Fruit fly (Drosophila melanogaster): Measurements from ENCODE around the gene CG4598.

Gene CG4598

dm6 chr2L:9890576-9890975 is 27.8 kb upstream of the CG4598 start, which contains the start of the genes CG34183 and CG4537 (continued):
- peak; percentile 44 for TF ChIP-seq CG1603 (tag; optimal IDR thresholded peaks at IDR 0.05)
- no peak for TF ChIP-seq otp (GFP tag; IDR thresholded peaks at IDR 0.05)
- TF ChIP-seq chif (GFP tag; optimal IDR thresholded peaks at IDR 0.05), result no peak
- TF ChIP-seq HmgZ (tag; optimal IDR thresholded peaks at IDR 0.05), result peak; percentile 43
- no peak for TF ChIP-seq eyg (GFP tag; optimal IDR thresholded peaks at IDR 0.05)
- TF ChIP-seq CG15073 (GFP tag; optimal IDR thresholded peaks at IDR 0.05), result no peak
- TF ChIP-seq CG5245 (GFP tag; optimal IDR thresholded peaks at IDR 0.05), result no peak
- TF ChIP-seq Myb (GFP tag; optimal IDR thresholded peaks at IDR 0.05), result peak; percentile 35
- peak; percentile 93 for TF ChIP-seq zen2 (GFP tag; IDR thresholded peaks at IDR 0.05; ENCODE audit: partially characterized antibody)
- peak; percentile 39 for TF ChIP-seq Ets97D (GFP tag; optimal IDR thresholded peaks at IDR 0.05)
- TF ChIP-seq CG13123 (GFP tag; optimal IDR thresholded peaks at IDR 0.05), result no peak
- TF ChIP-seq CG1529 (GFP tag; optimal IDR thresholded peaks at IDR 0.05), result no peak
- no peak for TF ChIP-seq CG17802 (tag; optimal IDR thresholded peaks at IDR 0.05)
- no peak for TF ChIP-seq Atf3 (GFP tag; optimal IDR thresholded peaks at IDR 0.05)
- TF ChIP-seq Side (GFP tag; optimal IDR thresholded peaks at IDR 0.05), result no peak
- no peak for TF ChIP-seq stc (GFP tag; IDR thresholded peaks at IDR 0.05)
- TF ChIP-seq NC2β (GFP tag; optimal IDR thresholded peaks at IDR 0.05), result peak; percentile 2
- peak; percentile 61 for TF ChIP-seq Dp (GFP tag; optimal IDR thresholded peaks at IDR 0.05)
- no peak for TF ChIP-seq CG17912 (GFP tag; optimal IDR thresholded peaks at IDR 0.05)
- TF ChIP-seq ap (GFP tag; IDR thresholded peaks at IDR 0.05), result no peak
- no peak for TF ChIP-seq CG8359 (GFP tag; optimal IDR thresholded peaks at IDR 0.05; ENCODE audit: borderline replicate concordance)
- TF ChIP-seq CG4707 (GFP tag; optimal IDR thresholded peaks at IDR 0.05), result no peak
- TF ChIP-seq vfl (GFP tag; optimal IDR thresholded peaks at IDR 0.05), result no peak
- TF ChIP-seq CG15514 (GFP tag; optimal IDR thresholded peaks at IDR 0.05), result peak; percentile 39
- no peak for TF ChIP-seq CG12219 (GFP tag; optimal IDR thresholded peaks at IDR 0.05)
- TF ChIP-seq en (GFP tag; optimal IDR thresholded peaks at IDR 0.05), result no peak
- TF ChIP-seq pfk (GFP tag; optimal IDR thresholded peaks at IDR 0.05), result no peak
- TF ChIP-seq CG11456 (GFP tag; IDR thresholded peaks at IDR 0.05), result no peak
- TF ChIP-seq CG17328 (GFP tag; IDR thresholded peaks at IDR 0.05), result 0 out of 2 replicates have a peak, but pooled peaks have one; percentile 18
- TF ChIP-seq jigr1 (GFP tag; IDR thresholded peaks at IDR 0.05), result no peak
- TF ChIP-seq CG17612 (GFP tag; IDR thresholded peaks at IDR 0.05), result no peak
- TF ChIP-seq CG11504 (tag; optimal IDR thresholded peaks at IDR 0.05), result no peak
- no peak for TF ChIP-seq CG4328 (GFP tag; optimal IDR thresholded peaks at IDR 0.05)
- no peak for TF ChIP-seq Usf (GFP tag; optimal IDR thresholded peaks at IDR 0.05)
- peak; percentile 3 for TF ChIP-seq her (GFP tag; optimal IDR thresholded peaks at IDR 0.05)
- TF ChIP-seq ems (GFP tag; optimal IDR thresholded peaks at IDR 0.05), result no peak
- peak; percentile 93 for TF ChIP-seq CG42726 (GFP tag; IDR thresholded peaks at IDR 0.05; ENCODE audit: partially characterized antibody)
- TF ChIP-seq D19B (GFP tag; optimal IDR thresholded peaks at IDR 0.05), result no peak
- TF ChIP-seq CG10209 (GFP tag; optimal IDR thresholded peaks at IDR 0.05), result no peak
- TF ChIP-seq Fer1 (GFP tag; optimal IDR thresholded peaks at IDR 0.05), result no peak
- no peak for TF ChIP-seq CG4820 (GFP tag; optimal IDR thresholded peaks at IDR 0.05)
- no peak for TF ChIP-seq sc (optimal IDR thresholded peaks at IDR 0.05)
- TF ChIP-seq sc (GFP tag; optimal IDR thresholded peaks at IDR 0.05), result no peak
- no peak for TF ChIP-seq br (optimal IDR thresholded peaks at IDR 0.05)
- TF ChIP-seq dati (GFP tag; IDR thresholded peaks at IDR 0.05), result no peak
- TF ChIP-seq gce (GFP tag; IDR thresholded peaks at IDR 0.05), result no peak
- no peak for TF ChIP-seq dmrt11E (tag; optimal IDR thresholded peaks at IDR 0.05)
- no peak for TF ChIP-seq CG11560 (tag; IDR thresholded peaks at IDR 0.05)
- TF ChIP-seq CG9215 (GFP tag; IDR thresholded peaks at IDR 0.05), result no peak
- TF ChIP-seq ab (GFP tag; optimal IDR thresholded peaks at IDR 0.05), result no peak
- TF ChIP-seq zfh2 (GFP tag; optimal IDR thresholded peaks at IDR 0.05), result no peak
- TF ChIP-seq vnd (GFP tag; IDR thresholded peaks at IDR 0.05; ENCODE audit: partially characterized antibody), result peak; percentile 85
- no peak for TF ChIP-seq exex (tag; optimal IDR thresholded peaks at IDR 0.05)

Data from whole organism, embryonic.